Fruit fly (Drosophila melanogaster) Kc167 (cell line): ENCODE measurements around the gene bora.

ENCODE experiments used
- Myc ChIP-seq: fragments of >200 bp; optimal IDR thresholded peaks from 2 replicates; lab custom pipeline; 2017; ENCODE audit warnings: missing external identifiers
- Sin3A ChIP-seq: fragments of >200 bp; optimal IDR thresholded peaks from 2 replicates; lab custom pipeline; 2018; ENCODE audit warnings: missing external identifiers
- h ChIP-seq: fragments of >200 bp; optimal IDR thresholded peaks from 3 replicates; lab custom pipeline; 2018; ENCODE audit warnings: missing external identifiers
- insv ChIP-seq: fragments of >200 bp; optimal IDR thresholded peaks from 3 replicates; lab custom pipeline; 2018; ENCODE audit warnings: missing external identifiers
- psq ChIP-seq: fragments of >200 bp; optimal IDR thresholded peaks from 2 replicates; lab custom pipeline; 2017; ENCODE audit warnings: missing external identifiers
- ttk ChIP-seq: sonication (Bioruptor generic); optimal IDR thresholded peaks from 2 replicates; lab custom pipeline; 2017; ENCODE audit warnings: missing external identifiers

DNA sequence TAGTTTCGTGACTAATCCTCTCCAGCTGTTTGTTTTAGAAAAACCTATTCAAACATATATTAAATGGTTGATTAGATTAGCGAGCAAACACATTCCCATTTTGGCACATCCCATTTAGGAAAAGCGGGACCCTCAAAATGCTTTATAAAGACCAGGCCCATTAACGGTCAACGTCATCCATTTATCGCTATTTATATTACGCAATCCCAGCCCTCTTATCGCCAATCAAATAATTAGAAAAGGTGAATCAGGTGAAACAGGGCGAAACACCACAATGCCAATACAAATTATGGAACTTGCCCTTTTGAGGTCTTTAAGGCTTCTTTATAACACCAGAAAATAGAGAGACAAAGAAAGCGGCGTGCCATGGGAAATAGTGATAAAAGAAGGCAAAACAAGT, 15.6 kb downstream of the bora start:
- TF ChIP-seq h (lab: Kevin White, UChicago) = no peak
- no peak for TF ChIP-seq Sin3A
- TF ChIP-seq Myc (lab: Kevin White, UChicago) = no peak
- TF ChIP-seq ttk (lab: Kevin White, UChicago) = no peak
- no peak for TF ChIP-seq psq (lab: Kevin White, UChicago)
- TF ChIP-seq insv (lab: Kevin White, UChicago) = no peak
